Worm (Caenorhabditis elegans) whole organism, L2 larva: Measurements from ENCODE around the gene nhr-213.

Experiments used
- C34F6.9 ChIP-seq: fragments of 150-350 bp; optimal IDR thresholded peaks from 2 replicates; lab custom pipeline; 2014; ENCODE audit warnings: missing biosample characterization, missing genetic modification characterization
- F13H6.1 ChIP-seq: sonication (generic microtip); optimal IDR thresholded peaks from 2 replicates; lab custom pipeline; 2016; ENCODE audit warnings: missing genetic modification characterization, missing compliant biosample characterization
- ZK546.5 ChIP-seq: sonication (generic microtip); optimal IDR thresholded peaks from 2 replicates; lab custom pipeline; 2017; ENCODE audit warnings: missing biosample characterization, missing genetic modification characterization
- alr-1 ChIP-seq: fragments of 150-350 bp; optimal IDR thresholded peaks from 2 replicates; lab custom pipeline; 2014; ENCODE audit warnings: missing biosample characterization, missing genetic modification characterization
- aly-2 ChIP-seq: fragments of 150-350 bp; optimal IDR thresholded peaks from 2 replicates; lab custom pipeline; 2014; ENCODE audit warnings: missing biosample characterization, missing genetic modification characterization
- ama-1 ChIP-seq: fragments of 150-350 bp; optimal IDR thresholded peaks from 2 replicates; lab custom pipeline; 2018; ENCODE audit warnings: inconsistent platforms
- blmp-1 ChIP-seq: sonication (generic microtip); optimal IDR thresholded peaks from 2 replicates; lab custom pipeline; 2017; ENCODE audit warnings: missing genetic modification characterization, mild to moderate bottlenecking, missing compliant biosample characterization, antibody characterized with exemption, moderate library complexity; ENCODE audit not compliant: insufficient read depth
- ceh-82 ChIP-seq: fragments of 150-350 bp; optimal IDR thresholded peaks from 2 replicates; lab custom pipeline; 2014; ENCODE audit warnings: missing biosample characterization, missing genetic modification characterization
- crh-2 ChIP-seq: sonication (generic microtip); optimal IDR thresholded peaks from 2 replicates; lab custom pipeline; 2017; ENCODE audit warnings: missing biosample characterization, missing genetic modification characterization
- dmd-4 ChIP-seq: sonication (generic microtip); optimal IDR thresholded peaks from 2 replicates; lab custom pipeline; 2017; ENCODE audit warnings: missing biosample characterization, missing genetic modification characterization
- egl-27 ChIP-seq: sonication (generic microtip); optimal IDR thresholded peaks from 3 replicates; lab custom pipeline; 2017; ENCODE audit warnings: missing biosample characterization, missing genetic modification reagents, missing genetic modification characterization
- elt-1 ChIP-seq: fragments of 150-350 bp; optimal IDR thresholded peaks from 2 replicates; lab custom pipeline; 2014; ENCODE audit warnings: missing biosample characterization, missing genetic modification characterization
- elt-3 ChIP-seq: sonication (generic microtip); optimal IDR thresholded peaks from 2 replicates; lab custom pipeline; 2017; ENCODE audit warnings: missing biosample characterization, missing genetic modification characterization
- fos-1 ChIP-seq: fragments of 150-350 bp; optimal IDR thresholded peaks from 2 replicates; lab custom pipeline; 2014; ENCODE audit warnings: missing biosample characterization, missing genetic modification characterization
- gmeb-1 ChIP-seq: fragments of 150-350 bp; optimal IDR thresholded peaks from 2 replicates; lab custom pipeline; 2014; ENCODE audit warnings: missing biosample characterization, missing genetic modification characterization
- lin-11 ChIP-seq: fragments of 150-350 bp; sonication (generic microtip); optimal IDR thresholded peaks from 2 replicates; lab custom pipeline; 2014; ENCODE audit warnings: missing biosample characterization, missing genetic modification characterization, inconsistent platforms, mixed read lengths
- lin-13 ChIP-seq: fragments of 150-350 bp; optimal IDR thresholded peaks from 2 replicates; lab custom pipeline; 2014; ENCODE audit warnings: missing biosample characterization, missing genetic modification reagents, missing genetic modification characterization
- lin-39 ChIP-seq: fragments of 150-350 bp; optimal IDR thresholded peaks from 2 replicates; lab custom pipeline; 2014; ENCODE audit warnings: missing biosample characterization, missing genetic modification reagents, missing genetic modification characterization
- lsy-2 ChIP-seq, 2 experiments: fragments of 150-350 bp in 1 of 2; sonication (generic microtip) in 1 of 2; optimal IDR thresholded peaks; 2 replicates each; lab custom pipeline; 2014 to 2017; ENCODE audit warnings: missing biosample characterization in 2 of 2, missing genetic modification characterization in 2 of 2
- mdl-1 ChIP-seq, 2 experiments: fragments of 150-350 bp in 1 of 2; sonication (generic microtip) in 1 of 2; optimal IDR thresholded peaks; 2 replicates each; lab custom pipeline; 2017; ENCODE audit warnings: missing biosample characterization in 2 of 2, missing genetic modification characterization in 2 of 2
- nhr-10 ChIP-seq: sonication (generic microtip); optimal IDR thresholded peaks from 2 replicates; lab custom pipeline; 2017; ENCODE audit warnings: missing biosample characterization, missing genetic modification characterization
- nhr-11 ChIP-seq: fragments of 150-350 bp; optimal IDR thresholded peaks from 2 replicates; lab custom pipeline; 2014; ENCODE audit warnings: missing biosample characterization, missing genetic modification characterization
- nhr-12 ChIP-seq: fragments of 150-350 bp; optimal IDR thresholded peaks from 2 replicates; lab custom pipeline; 2014; ENCODE audit warnings: missing biosample characterization, missing genetic modification characterization
- nhr-21 ChIP-seq: fragments of 150-350 bp; optimal IDR thresholded peaks from 2 replicates; lab custom pipeline; 2014; ENCODE audit warnings: missing biosample characterization, missing genetic modification characterization
- nhr-237 ChIP-seq: fragments of 150-350 bp; optimal IDR thresholded peaks from 2 replicates; lab custom pipeline; 2014; ENCODE audit warnings: missing biosample characterization, missing genetic modification characterization
- nhr-77 ChIP-seq: fragments of 150-350 bp; optimal IDR thresholded peaks from 2 replicates; lab custom pipeline; 2014; ENCODE audit warnings: missing biosample characterization, missing genetic modification characterization
- peb-1 ChIP-seq: fragments of 150-350 bp; optimal IDR thresholded peaks from 2 replicates; lab custom pipeline; 2014; ENCODE audit warnings: missing biosample characterization, missing genetic modification characterization
- skn-1 ChIP-seq: sonication (generic microtip); optimal IDR thresholded peaks from 2 replicates; lab custom pipeline; 2017; ENCODE audit warnings: missing biosample characterization, missing genetic modification characterization
- sma-3 ChIP-seq: sonication (generic microtip); optimal IDR thresholded peaks from 2 replicates; lab custom pipeline; 2016; ENCODE audit warnings: missing genetic modification reagents, missing genetic modification characterization, missing compliant biosample characterization
- sma-9 ChIP-seq, 2 experiments: fragments of 150-350 bp in 1 of 2; sonication (generic microtip) in 1 of 2; optimal IDR thresholded peaks; 2 replicates each; lab custom pipeline; 2014 to 2016; ENCODE audit warnings: missing genetic modification characterization in 2 of 2, mild to moderate bottlenecking in 1 of 2, missing biosample characterization in 1 of 2, missing compliant biosample characterization in 1 of 2, missing genetic modification reagents in 1 of 2, moderate library complexity in 1 of 2
- snpc-4 ChIP-seq: fragments of 150-350 bp; optimal IDR thresholded peaks from 2 replicates; lab custom pipeline; 2014; ENCODE audit warnings: missing biosample characterization, missing genetic modification characterization
- unc-55 ChIP-seq: fragments of 150-350 bp; sonication (generic microtip); optimal IDR thresholded peaks from 3 replicates; lab custom pipeline; 2014; ENCODE audit warnings: missing biosample characterization, missing genetic modification reagents, missing genetic modification characterization
- unc-62 ChIP-seq: fragments of 150-350 bp; optimal IDR thresholded peaks from 2 replicates; lab custom pipeline; 2014; ENCODE audit warnings: missing biosample characterization, missing genetic modification reagents, missing genetic modification characterization
- zag-1 ChIP-seq: fragments of 150-350 bp; optimal IDR thresholded peaks from 2 replicates; lab custom pipeline; 2014; ENCODE audit warnings: missing biosample characterization, missing genetic modification characterization
- ztf-4 ChIP-seq: fragments of 150-350 bp; optimal IDR thresholded peaks from 2 replicates; lab custom pipeline; 2014; ENCODE audit warnings: missing biosample characterization, missing genetic modification characterization

nhr-213 gene

DNA sequence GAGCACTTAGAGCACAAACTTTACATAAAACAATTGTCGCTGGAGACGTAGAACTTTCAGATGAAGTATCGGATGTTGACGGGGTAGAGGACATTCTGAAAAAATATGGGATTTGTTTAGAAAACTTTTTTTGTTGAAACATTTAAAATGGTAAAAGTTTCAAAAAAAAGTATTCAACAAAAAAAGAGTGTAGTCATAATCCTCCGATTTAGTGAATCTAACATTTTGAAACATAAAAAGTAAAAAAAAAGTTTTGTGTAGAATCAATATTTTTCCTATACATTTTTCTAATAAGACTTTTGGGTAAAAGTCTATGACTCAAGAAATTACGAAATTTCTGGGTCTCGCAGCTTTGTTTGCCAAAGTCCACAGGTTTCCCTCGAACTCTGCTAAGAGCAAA, at the start of gene nhr-213:
TSS of gene nhr-213 (minus strand) at position 101 of the 400 bp plus-strand sequence.
- TF ChIP-seq nhr-21 (tag; lab: Kevin White, UChicago) (no peak), snpc-4 (no peak), unc-55 (GFP tag; lab: Kevin White, UChicago) (no peak), C34F6.9 (no peak), lsy-2 (tag; optimal IDR thresholded peaks at IDR 0.05; lab: Kevin White, UChicago) (no peak), nhr-11 (no peak), lin-39 (tag; lab: Kevin White, UChicago) (no peak), gmeb-1 (tag; lab: Kevin White, UChicago) (no peak), nhr-12 (tag; lab: Kevin White, UChicago) (no peak), unc-62 (GFP tag; lab: Kevin White, UChicago) (no peak), skn-1 (no peak), zag-1 (tag; lab: Kevin White, UChicago) (no peak), sma-3 (GFP tag; lab: Kevin White, UChicago) (no peak), crh-2 (tag; lab: Kevin White, UChicago) (no peak)
- TF ChIP-seq, all 48 proteins: peak for 0

DNA sequence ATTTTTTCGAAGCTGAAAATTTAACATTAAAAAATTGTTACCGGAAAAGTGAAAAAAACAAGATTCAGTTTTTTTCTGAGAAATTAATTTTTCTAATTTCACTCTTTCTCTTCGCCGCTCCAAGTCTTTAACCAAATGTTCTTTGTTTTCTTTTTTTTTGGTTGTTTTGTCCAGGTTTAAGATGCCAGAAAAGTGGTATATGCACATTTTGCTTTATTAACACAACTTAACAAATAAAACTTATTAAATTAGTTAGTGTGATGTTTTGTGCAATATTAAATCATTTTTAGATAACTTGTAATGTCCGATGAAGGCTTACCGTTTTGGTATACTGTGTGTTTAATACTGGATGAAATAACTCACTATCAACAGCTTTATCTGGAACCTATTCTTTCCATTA, 46.6 kb upstream of the nhr-213 start, which contains the start of gene srw-53:
TSS of gene srw-53 (plus strand) at position 301 of the 400 bp plus-strand sequence.
- TF ChIP-seq nhr-10 (tag; lab: Kevin White, UChicago) (no peak), lin-11 (no peak), ztf-4 (tag; lab: Kevin White, UChicago) (no peak), skn-1 (no peak), nhr-77 (tag; lab: Kevin White, UChicago) (no peak), mdl-1 (tag; optimal IDR thresholded peaks at IDR 0.05; lab: Kevin White, UChicago) (no peak), lsy-2 (tag; optimal IDR thresholded peaks at IDR 0.05; lab: Kevin White, UChicago) (no peak), F13H6.1 (tag; lab: Kevin White, UChicago) (no peak), nhr-237 (tag; lab: Kevin White, UChicago) (no peak), ama-1 (lab: Kevin White, UChicago) (no peak), elt-3 (no peak), aly-2 (tag; lab: Kevin White, UChicago) (no peak)
- TF ChIP-seq, all 48 proteins: peak for 0

DNA sequence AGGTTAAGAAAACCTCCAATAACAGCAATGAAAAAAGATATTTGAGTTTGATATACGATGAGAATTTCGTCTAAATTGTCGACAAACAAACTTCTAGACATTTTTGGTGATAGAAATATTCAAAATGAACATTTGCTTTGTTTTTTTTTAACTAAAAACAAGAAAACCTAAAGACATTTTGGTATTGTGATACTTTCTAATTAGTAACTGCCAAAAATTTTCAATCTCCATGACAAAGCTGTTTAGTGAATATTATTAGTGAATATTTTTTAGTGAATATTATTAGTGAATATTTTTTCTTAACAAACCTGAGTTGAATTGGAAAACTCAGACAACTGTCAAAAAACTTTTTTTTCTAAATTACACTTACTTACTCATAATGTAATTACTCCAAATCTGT, 43.7 kb upstream of the nhr-213 start, which contains the start of gene srw-55:
TSS of gene srw-55 (minus strand) at position 101 of the 400 bp plus-strand sequence.
- TF ChIP-seq ama-1 (lab: Kevin White, UChicago) (no peak), blmp-1 (tag; lab: Kevin White, UChicago) (no peak), ceh-82 (no peak), dmd-4 (no peak), elt-3 (no peak), unc-55 (GFP tag; lab: Kevin White, UChicago) (no peak), lin-13 (GFP tag; lab: Kevin White, UChicago) (no peak), unc-62 (GFP tag; lab: Kevin White, UChicago) (no peak), lin-39 (tag; lab: Kevin White, UChicago) (no peak), ZK546.5 (tag; lab: Kevin White, UChicago) (no peak), sma-3 (GFP tag; lab: Kevin White, UChicago) (no peak), sma-9 (GFP tag; optimal IDR thresholded peaks at IDR 0.05; lab: Kevin White, UChicago) (no peak), sma-9 (tag; optimal IDR thresholded peaks at IDR 0.05; lab: Kevin White, UChicago) (no peak), snpc-4 (no peak), nhr-237 (tag; lab: Kevin White, UChicago) (no peak), egl-27 (tag; lab: Kevin White, UChicago) (no peak)

DNA sequence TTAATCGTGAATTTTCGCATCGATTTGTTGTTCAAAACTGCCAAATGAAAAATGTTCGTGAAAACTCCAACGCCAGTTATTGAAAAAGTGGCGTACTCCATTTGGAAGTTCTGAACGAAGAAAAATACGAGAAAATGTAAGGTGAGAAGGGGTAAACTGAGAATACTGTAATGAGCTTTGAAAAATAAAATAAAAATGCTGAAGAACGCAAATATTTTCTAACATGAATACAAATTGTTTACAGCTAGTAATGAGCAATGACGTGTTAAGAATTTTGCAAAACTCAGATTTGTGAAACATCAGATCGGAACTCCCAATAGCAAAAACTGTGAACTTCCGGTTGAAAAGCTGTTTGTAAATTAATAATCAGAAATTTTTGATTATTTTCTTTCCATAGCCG, 35.8 kb upstream of the nhr-213 start, which contains the start of gene srw-26:
TSS of gene srw-26 (minus strand) at position 101 of the 400 bp plus-strand sequence.
- TF ChIP-seq elt-1 (tag; lab: Kevin White, UChicago) (no peak), alr-1 (tag; lab: Kevin White, UChicago) (no peak), crh-2 (tag; lab: Kevin White, UChicago) (no peak), ama-1 (lab: Kevin White, UChicago) (no peak), aly-2 (tag; lab: Kevin White, UChicago) (no peak), fos-1 (tag; lab: Kevin White, UChicago) (no peak), gmeb-1 (tag; lab: Kevin White, UChicago) (no peak), peb-1 (tag; lab: Kevin White, UChicago) (no peak), blmp-1 (tag; lab: Kevin White, UChicago) (no peak), ceh-82 (no peak)
- TF ChIP-seq, all 48 proteins: peak for 0
